Worm (Caenorhabditis elegans) whole organism, midembryonic: Measurements from ENCODE around the gene C05D11.8.

Experiments
- T22C8.4 ChIP-seq: fragments of 200-800 bp; sonication (Bioruptor generic); IDR thresholded peaks from 2 replicates; pipeline ENCODE4 v1.3.6; 2022; ENCODE audit warnings: missing genetic modification characterization, missing compliant biosample characterization
- cog-1 ChIP-seq: sonication (generic microtip); optimal IDR thresholded peaks from 2 replicates; lab custom pipeline; 2016; ENCODE audit warnings: missing genetic modification characterization, missing compliant biosample characterization
- flt-1 ChIP-seq: fragments of 200-800 bp; sonication (Bioruptor generic); IDR thresholded peaks from 2 replicates; pipeline ENCODE4 v1.3.6; 2022; ENCODE audit warnings: missing genetic modification characterization, missing compliant biosample characterization
- klf-2 ChIP-seq: fragments of 200-800 bp; sonication (Bioruptor generic); conservative IDR thresholded peaks from 2 replicates; pipeline ENCODE4 v1.3.6; 2022; ENCODE audit warnings: missing genetic modification reagents, missing genetic modification characterization, missing compliant biosample characterization
- med-1 ChIP-seq: sonication (generic microtip); optimal IDR thresholded peaks from 2 replicates; lab custom pipeline; 2017; ENCODE audit warnings: missing genetic modification characterization, mild to moderate bottlenecking, missing compliant biosample characterization, antibody characterized with exemption, missing genetic modification reagents; ENCODE audit not compliant: insufficient read depth
- ref-1 ChIP-seq: fragments of 200-800 bp; sonication (Bioruptor generic); conservative IDR thresholded peaks from 2 replicates; pipeline ENCODE4 v1.3.6; 2022; ENCODE audit warnings: missing genetic modification reagents, missing genetic modification characterization, missing compliant biosample characterization
- tab-1 ChIP-seq: fragments of 200-800 bp; sonication (Bioruptor generic); IDR thresholded peaks from 2 replicates; pipeline ENCODE4 v1.3.6; 2022; ENCODE audit warnings: missing genetic modification characterization, missing compliant biosample characterization
- ztf-23 ChIP-seq: fragments of 200-800 bp; sonication (Bioruptor generic); IDR thresholded peaks from 2 replicates; pipeline ENCODE4 v1.3.6; 2022; ENCODE audit warnings: missing genetic modification reagents, missing genetic modification characterization, missing compliant biosample characterization
- ztf-29 ChIP-seq: fragments of 200-800 bp; sonication (Bioruptor generic); IDR thresholded peaks from 2 replicates; pipeline ENCODE4 v1.3.6; 2022; ENCODE audit warnings: missing genetic modification reagents, missing genetic modification characterization, missing compliant biosample characterization

The C05D11.8 gene

ce11 chrIII:6418254-6418653, 8.9 kb downstream of the C05D11.8 start:
- TF ChIP-seq ref-1 (GFP tag; lab: Robert Waterston, UW) (no peak), flt-1 (GFP tag; lab: Robert Waterston, UW) (no peak), klf-2 (GFP tag; lab: Robert Waterston, UW) (no peak), tab-1 (GFP tag; lab: Robert Waterston, UW) (no peak), T22C8.4 (GFP tag; lab: Robert Waterston, UW) (no peak), ztf-29 (GFP tag; lab: Robert Waterston, UW) (no peak), med-1 (no peak), ztf-23 (GFP tag; lab: Robert Waterston, UW) (no peak), cog-1 (tag; lab: Kevin White, UChicago) (no peak)

DNA sequence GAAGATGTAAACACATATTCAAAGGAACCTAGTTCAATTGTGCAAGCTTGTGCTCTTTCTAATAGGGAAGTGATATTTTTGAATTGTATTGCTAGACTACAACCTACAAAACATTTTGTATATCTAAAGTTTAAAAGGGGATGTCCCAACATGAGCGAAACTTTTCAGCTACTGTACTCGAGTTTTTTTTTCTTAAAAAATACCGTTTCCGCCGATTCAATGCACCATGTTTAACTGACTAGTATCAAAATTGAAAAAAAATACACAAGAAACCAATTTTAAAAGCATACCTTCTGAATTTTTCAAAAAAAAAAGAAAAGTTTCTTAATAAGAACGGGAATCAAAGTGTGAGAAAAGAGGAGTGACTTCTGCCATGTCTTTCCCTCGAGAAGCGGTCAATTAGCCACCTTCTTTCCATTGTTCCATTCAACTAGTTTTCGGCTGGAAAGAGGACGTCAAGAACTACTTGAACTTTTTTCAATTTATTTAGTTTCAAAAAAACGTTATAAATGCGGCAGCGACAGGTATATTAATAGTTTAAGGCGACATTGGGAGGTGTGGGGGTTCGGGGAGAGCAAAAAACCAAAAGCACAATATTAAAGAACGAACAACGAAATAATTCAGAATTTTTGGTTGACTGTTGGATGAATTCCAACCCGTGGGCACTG, 11.7 kb downstream of the C05D11.8 start, which contains the start of gene nas-4:
TSS of gene nas-4 (minus strand) at position 351 of the 668 bp plus-strand sequence.
- no peak for TF ChIP-seq tab-1 (GFP tag; lab: Robert Waterston, UW)
- TF ChIP-seq cog-1 (tag; lab: Kevin White, UChicago) = no peak
- no peak for TF ChIP-seq T22C8.4 (GFP tag; lab: Robert Waterston, UW)
- no peak for TF ChIP-seq klf-2 (GFP tag; lab: Robert Waterston, UW)
- no peak for TF ChIP-seq ztf-29 (GFP tag; lab: Robert Waterston, UW)
- TF ChIP-seq ztf-23 (GFP tag; lab: Robert Waterston, UW) = no peak
- no peak for TF ChIP-seq flt-1 (GFP tag; lab: Robert Waterston, UW)

DNA sequence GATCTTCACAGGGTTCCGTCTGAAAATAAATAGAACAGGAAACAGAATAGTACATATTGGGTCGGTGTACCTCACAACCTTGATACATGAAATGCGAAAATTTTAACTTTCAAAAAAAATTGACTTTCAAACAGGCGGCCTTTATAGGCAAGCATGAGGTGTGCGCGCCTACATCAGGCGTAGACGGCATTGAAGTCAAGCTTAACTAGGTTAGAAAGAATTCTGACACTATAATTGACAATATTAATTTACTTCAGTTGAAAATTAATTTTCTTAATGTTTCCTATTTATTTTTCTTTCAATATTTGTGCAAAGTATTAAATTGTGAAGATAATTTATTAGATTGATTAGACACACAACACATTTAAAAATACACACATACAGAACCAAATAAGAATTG, 15.2 kb downstream of the C05D11.8 start, which contains the start of gene C05D11.5:
TSS of gene C05D11.5 (minus strand) at position 101 of the 400 bp plus-strand sequence.
- TF ChIP-seq T22C8.4 (GFP tag; lab: Robert Waterston, UW) (no peak), klf-2 (GFP tag; lab: Robert Waterston, UW) (no peak), med-1 (no peak), tab-1 (GFP tag; lab: Robert Waterston, UW) (no peak), flt-1 (GFP tag; lab: Robert Waterston, UW) (no peak)

ce11 chrIII:6411430-6411829, 15.7 kb downstream of the C05D11.8 start:
- TF ChIP-seq tab-1 (GFP tag; lab: Robert Waterston, UW) (no peak), ztf-23 (GFP tag; lab: Robert Waterston, UW) (no peak), klf-2 (GFP tag; lab: Robert Waterston, UW) (no peak), med-1 (no peak), T22C8.4 (GFP tag; lab: Robert Waterston, UW) (no peak), ref-1 (GFP tag; lab: Robert Waterston, UW) (no peak), flt-1 (GFP tag; lab: Robert Waterston, UW) (no peak), cog-1 (tag; lab: Kevin White, UChicago) (no peak), ztf-29 (GFP tag; lab: Robert Waterston, UW) (no peak)

- TF ChIP-seq T22C8.4 (GFP tag; lab: Robert Waterston, UW) (no peak), ztf-23 (GFP tag; lab: Robert Waterston, UW) (no peak), flt-1 (GFP tag; lab: Robert Waterston, UW) (no peak), ref-1 (GFP tag; lab: Robert Waterston, UW) (no peak), cog-1 (tag; lab: Kevin White, UChicago) (no peak), tab-1 (GFP tag; lab: Robert Waterston, UW) (no peak), med-1 (no peak), ztf-29 (GFP tag; lab: Robert Waterston, UW) (no peak)
Observed at ce11 chrIII:6406829-6407228, 20.3 kb downstream of the C05D11.8 start, which contains the start of gene let-756. Gene let-756, plus strand, starts transcription at chrIII:6407129.

DNA sequence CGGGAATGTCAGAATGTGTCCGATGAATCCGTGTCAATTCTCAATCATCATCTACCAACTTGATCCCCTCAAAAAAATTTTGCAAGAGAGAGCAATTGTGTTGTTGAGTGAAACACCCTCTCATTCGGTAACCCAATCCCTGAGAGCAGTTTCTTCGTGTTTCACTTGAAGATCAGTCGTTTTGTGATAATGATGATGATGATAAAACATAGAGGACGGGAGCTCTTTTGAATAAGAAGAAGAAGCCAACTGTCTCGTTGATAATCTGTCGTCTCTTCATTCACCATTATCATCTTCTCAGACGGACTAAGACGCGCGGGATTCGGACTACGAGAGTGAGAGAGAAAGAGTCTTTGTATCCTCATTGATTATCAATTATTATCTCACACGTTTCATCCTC, 22.0 kb downstream of the C05D11.8 start:
- TF ChIP-seq med-1 = no peak
- no peak for TF ChIP-seq tab-1 (GFP tag; lab: Robert Waterston, UW)
- no peak for TF ChIP-seq T22C8.4 (GFP tag; lab: Robert Waterston, UW)
- no peak for TF ChIP-seq ztf-29 (GFP tag; lab: Robert Waterston, UW)
- no peak for TF ChIP-seq ztf-23 (GFP tag; lab: Robert Waterston, UW)
- TF ChIP-seq klf-2 (GFP tag; lab: Robert Waterston, UW) = no peak
- no peak for TF ChIP-seq cog-1 (tag; lab: Kevin White, UChicago)
- TF ChIP-seq flt-1 (GFP tag; lab: Robert Waterston, UW) = no peak
- TF ChIP-seq ref-1 (GFP tag; lab: Robert Waterston, UW) = no peak

DNA sequence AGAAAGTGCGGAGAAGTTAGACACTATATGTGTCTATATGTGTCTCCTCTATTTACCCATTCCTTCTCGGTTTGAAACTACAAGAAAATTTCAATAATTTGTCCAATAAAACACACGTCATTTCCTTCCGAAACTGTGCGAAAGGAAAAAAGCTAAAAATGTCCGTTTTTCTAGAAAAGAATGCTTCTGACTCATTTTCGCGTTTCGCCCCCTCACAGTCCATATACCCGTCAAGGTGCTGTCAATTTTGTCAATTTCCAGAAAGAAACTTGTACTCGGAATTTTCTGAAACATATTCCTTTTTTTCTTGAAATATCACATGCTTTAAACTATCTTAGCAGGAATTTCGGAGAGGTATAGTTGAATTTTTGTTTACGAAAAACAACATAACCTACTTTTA, 24.3 kb downstream of the C05D11.8 start:
- no peak for TF ChIP-seq flt-1 (GFP tag; lab: Robert Waterston, UW)
- no peak for TF ChIP-seq klf-2 (GFP tag; lab: Robert Waterston, UW)
- TF ChIP-seq T22C8.4 (GFP tag; lab: Robert Waterston, UW) = no peak
- TF ChIP-seq ztf-23 (GFP tag; lab: Robert Waterston, UW) = no peak
- no peak for TF ChIP-seq tab-1 (GFP tag; lab: Robert Waterston, UW)
- TF ChIP-seq cog-1 (tag; lab: Kevin White, UChicago) = no peak
- TF ChIP-seq med-1 = no peak
- TF ChIP-seq ref-1 (GFP tag; lab: Robert Waterston, UW) = no peak
- no peak for TF ChIP-seq ztf-29 (GFP tag; lab: Robert Waterston, UW)

DNA sequence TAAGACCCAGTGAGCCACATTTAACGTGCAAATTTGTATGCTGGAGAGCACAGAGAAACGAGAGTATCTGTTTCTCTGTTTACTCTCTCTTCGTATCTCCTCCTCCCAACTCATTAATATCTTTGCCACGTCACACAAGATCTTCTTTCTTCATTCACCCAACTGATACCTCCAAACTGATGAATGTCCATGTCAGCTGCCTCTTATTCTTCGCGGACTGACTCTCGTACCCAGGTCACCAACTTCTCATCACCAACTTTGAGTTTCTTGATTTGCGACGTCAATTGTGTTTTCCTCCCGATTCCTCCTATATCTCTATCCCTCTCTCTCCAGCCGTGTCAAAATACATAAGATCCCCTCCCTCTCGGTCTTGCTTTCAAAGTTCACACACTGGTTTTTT, 24.8 kb downstream of the C05D11.8 start:
- TF ChIP-seq ztf-29 (GFP tag; lab: Robert Waterston, UW) = no peak
- TF ChIP-seq med-1 = no peak
- no peak for TF ChIP-seq T22C8.4 (GFP tag; lab: Robert Waterston, UW)

- TF ChIP-seq ztf-23 (GFP tag; lab: Robert Waterston, UW) (no peak), klf-2 (GFP tag; lab: Robert Waterston, UW) (no peak), tab-1 (GFP tag; lab: Robert Waterston, UW) (no peak), cog-1 (tag; lab: Kevin White, UChicago) (no peak), T22C8.4 (GFP tag; lab: Robert Waterston, UW) (no peak), ztf-29 (GFP tag; lab: Robert Waterston, UW) (no peak), flt-1 (GFP tag; lab: Robert Waterston, UW) (no peak)
Observed at ce11 chrIII:6399424-6399823, 27.7 kb downstream of the C05D11.8 start.
